Worm (Caenorhabditis elegans): Measurements from ENCODE around the gene K07H8.9.

ce11 chrIV:8251346-8251745, 34.9 kb downstream of the K07H8.9 start:
- no peak for TF ChIP-seq him-1 (tag; optimal IDR thresholded peaks at IDR 0.05)
- no peak for TF ChIP-seq dao-5 (tag; optimal IDR thresholded peaks at IDR 0.05)

Measured in whole organism, L4/young adult.